Fruit fly (Drosophila melanogaster) whole organism, embryonic: ENCODE measurements around the gene sac.

ENCODE experiments used
- Awh ChIP-seq: fragments of 200-800 bp; sonication (Bioruptor generic); IDR thresholded peaks from 2 replicates; pipeline ENCODE4, ENCODE4 v1.3.6; 2022; ENCODE audit warnings: missing biosample characterization, missing genetic modification characterization
- CG10147 ChIP-seq: fragments of 200-800 bp; sonication (Bioruptor generic); optimal IDR thresholded peaks from 2 replicates; lab custom pipeline; 2019; ENCODE audit warnings: missing biosample characterization, mild to moderate bottlenecking, missing genetic modification characterization, moderate library complexity
- CG10431 ChIP-seq: fragments of 200-800 bp; sonication (Bioruptor generic); optimal IDR thresholded peaks from 3 replicates; lab custom pipeline; 2018; ENCODE audit warnings: missing biosample characterization, mild to moderate bottlenecking, missing genetic modification characterization
- CG10654 ChIP-seq: fragments of 200-800 bp; sonication (Bioruptor generic); optimal IDR thresholded peaks from 2 replicates; lab custom pipeline; 2016; ENCODE audit warnings: missing biosample characterization, missing genetic modification characterization
- CG11085 ChIP-seq: fragments of 200-800 bp; sonication (Bioruptor generic); IDR thresholded peaks from 2 replicates; pipeline ENCODE4 v1.3.6; 2022; ENCODE audit warnings: missing biosample characterization, missing genetic modification characterization
- CG12219 ChIP-seq: fragments of 200-800 bp; sonication (Bioruptor generic); optimal IDR thresholded peaks from 3 replicates; lab custom pipeline; 2018; ENCODE audit warnings: missing biosample characterization, mild to moderate bottlenecking, missing genetic modification characterization
- CG1233 ChIP-seq: fragments of 200-800 bp; sonication (Bioruptor generic); optimal IDR thresholded peaks from 4 replicates; lab custom pipeline; 2018; ENCODE audit warnings: missing biosample characterization, mild to moderate bottlenecking, missing genetic modification characterization
- CG1647 ChIP-seq: fragments of 200-800 bp; sonication (Bioruptor generic); optimal IDR thresholded peaks from 3 replicates; lab custom pipeline; 2016; ENCODE audit warnings: missing biosample characterization, missing genetic modification characterization
- CG18619 ChIP-seq: fragments of 200-800 bp; sonication (Bioruptor generic); optimal IDR thresholded peaks from 3 replicates; lab custom pipeline; 2017; ENCODE audit warnings: missing biosample characterization, mild to moderate bottlenecking, missing genetic modification characterization
- CG32532 ChIP-seq: fragments of 200-800 bp; sonication (Bioruptor generic); IDR thresholded peaks from 2 replicates; pipeline ENCODE4 v1.3.6; 2022; ENCODE audit warnings: missing biosample characterization, missing genetic modification characterization
- CG3995 ChIP-seq: fragments of 200-800 bp; sonication (Bioruptor generic); optimal IDR thresholded peaks from 3 replicates; lab custom pipeline; 2016; ENCODE audit warnings: missing biosample characterization, missing genetic modification characterization
- CG4360 ChIP-seq: fragments of 200-800 bp; sonication (Bioruptor generic); IDR thresholded peaks from 2 replicates; pipeline ENCODE4 v1.3.6; 2022; ENCODE audit warnings: missing biosample characterization, missing genetic modification characterization
- CG43689 ChIP-seq: fragments of 200-800 bp; sonication (Bioruptor generic); IDR thresholded peaks from 2 replicates; pipeline ENCODE4 v1.3.6; 2022; ENCODE audit warnings: missing biosample characterization, missing genetic modification characterization
- CG4820 ChIP-seq: fragments of 200-800 bp; sonication (Bioruptor generic); optimal IDR thresholded peaks from 3 replicates; lab custom pipeline; 2016; ENCODE audit warnings: missing biosample characterization, missing genetic modification characterization
- CG5245 ChIP-seq: fragments of 200-800 bp; sonication (Bioruptor generic); optimal IDR thresholded peaks from 3 replicates; lab custom pipeline; 2016; ENCODE audit warnings: missing biosample characterization, missing genetic modification characterization
- CG5953 ChIP-seq: fragments of 200-800 bp; sonication (Bioruptor generic); IDR thresholded peaks from 2 replicates; pipeline ENCODE4 v1.3.6; 2022; ENCODE audit warnings: missing biosample characterization, missing genetic modification characterization
- CG8089 ChIP-seq: fragments of 200-800 bp; sonication (Bioruptor generic); optimal IDR thresholded peaks from 3 replicates; lab custom pipeline; 2016; ENCODE audit warnings: missing biosample characterization, missing genetic modification characterization
- CG8765 ChIP-seq: fragments of 200-800 bp; sonication (Bioruptor generic); IDR thresholded peaks from 2 replicates; pipeline ENCODE4 v1.3.6; 2022; ENCODE audit warnings: missing biosample characterization, missing genetic modification characterization
- CG9727 ChIP-seq: fragments of 200-800 bp; sonication (Bioruptor generic); optimal IDR thresholded peaks from 3 replicates; lab custom pipeline; 2017; ENCODE audit warnings: missing biosample characterization, mild to moderate bottlenecking, missing genetic modification characterization
- D ChIP-seq, 2 experiments: fragments of 200-800 bp in 1 of 2; fragments of >200 bp in 1 of 2; sonication (Bioruptor generic) in 1 of 2; optimal IDR thresholded peaks; 2 replicates in 1 of 2; 3 replicates in 1 of 2; lab custom pipeline; 2017; ENCODE audit warnings: mild to moderate bottlenecking in 1 of 2, missing biosample characterization in 1 of 2, missing genetic modification characterization in 1 of 2, missing genetic modification reagents in 1 of 2
- Dip3 ChIP-seq: fragments of 200-800 bp; sonication (Bioruptor generic); optimal IDR thresholded peaks from 3 replicates; lab custom pipeline; 2016; ENCODE audit warnings: missing biosample characterization, missing genetic modification characterization
- Doc3 ChIP-seq: fragments of 200-800 bp; sonication (Bioruptor generic); IDR thresholded peaks from 3 replicates; pipeline ENCODE4 v1.3.6; 2022; ENCODE audit warnings: missing biosample characterization, missing genetic modification characterization; ENCODE audit not compliant: partially characterized antibody
- Kr ChIP-seq: fragments of 200-800 bp; sonication (Bioruptor generic); optimal IDR thresholded peaks from 2 replicates; lab custom pipeline; 2017; ENCODE audit warnings: missing biosample characterization, mild to moderate bottlenecking, missing genetic modification characterization
- MBD-R2 ChIP-seq: fragments of 200-800 bp; sonication (Bioruptor generic); IDR thresholded peaks from 2 replicates; pipeline ENCODE4 v1.3.6; 2022; ENCODE audit warnings: missing biosample characterization, missing genetic modification characterization
- Mrtf ChIP-seq: fragments of 200-800 bp; sonication (Bioruptor generic); IDR thresholded peaks from 3 replicates; pipeline ENCODE4 v1.3.6; 2022; ENCODE audit warnings: missing biosample characterization, missing genetic modification characterization
- PHDP ChIP-seq: fragments of 200-800 bp; sonication (Bioruptor generic); optimal IDR thresholded peaks from 3 replicates; lab custom pipeline; 2018; ENCODE audit warnings: missing biosample characterization, mild to moderate bottlenecking, missing genetic modification characterization, moderate library complexity
- Side ChIP-seq: fragments of 200-800 bp; sonication (Bioruptor generic); optimal IDR thresholded peaks from 2 replicates; lab custom pipeline; 2016; ENCODE audit warnings: missing biosample characterization, missing genetic modification characterization
- Spps ChIP-seq: fragments of 200-800 bp; sonication (Bioruptor generic); optimal IDR thresholded peaks from 2 replicates; lab custom pipeline; 2018; ENCODE audit warnings: missing biosample characterization, mild to moderate bottlenecking, missing genetic modification characterization
- Ssrp ChIP-seq: fragments of 200-800 bp; sonication (Bioruptor generic); optimal IDR thresholded peaks from 2 replicates; lab custom pipeline; 2018; ENCODE audit warnings: missing biosample characterization, mild to moderate bottlenecking, missing genetic modification characterization, moderate library complexity
- ab ChIP-seq: fragments of 200-800 bp; sonication (Bioruptor generic); optimal IDR thresholded peaks from 2 replicates; lab custom pipeline; 2016; ENCODE audit warnings: missing biosample characterization, missing genetic modification characterization
- aop ChIP-seq: fragments of 200-800 bp; sonication (Bioruptor generic); IDR thresholded peaks from 2 replicates; pipeline ENCODE4 v1.3.6; 2022; ENCODE audit warnings: missing biosample characterization, missing genetic modification characterization
- ash1 ChIP-seq: fragments of 200-800 bp; sonication (Bioruptor generic); optimal IDR thresholded peaks from 2 replicates; lab custom pipeline; 2018; ENCODE audit warnings: missing biosample characterization, mild to moderate bottlenecking, missing genetic modification characterization
- az2 ChIP-seq: fragments of 200-800 bp; sonication (Bioruptor generic); optimal IDR thresholded peaks from 3 replicates; lab custom pipeline; 2016; ENCODE audit warnings: missing biosample characterization, missing genetic modification characterization
- crol ChIP-seq: fragments of 200-800 bp; sonication (Bioruptor generic); IDR thresholded peaks from 2 replicates; pipeline ENCODE4 v1.3.6; 2022; ENCODE audit warnings: missing biosample characterization, missing genetic modification characterization
- crp ChIP-seq, 2 experiments: fragments of 200-800 bp; sonication (Bioruptor generic); optimal IDR thresholded peaks; 2 replicates in 1 of 2; 3 replicates in 1 of 2; lab custom pipeline; 2017; ENCODE audit warnings: missing biosample characterization in 2 of 2, missing genetic modification characterization in 2 of 2, mild to moderate bottlenecking in 1 of 2, moderate library complexity in 1 of 2
- dimm ChIP-seq: fragments of 200-800 bp; sonication (Bioruptor generic); IDR thresholded peaks from 2 replicates; pipeline ENCODE4 v1.3.6; 2022; ENCODE audit warnings: missing biosample characterization, missing genetic modification characterization
- dmrt99B ChIP-seq: fragments of 200-800 bp; sonication (Bioruptor generic); optimal IDR thresholded peaks from 2 replicates; lab custom pipeline; 2018; ENCODE audit warnings: missing biosample characterization, mild to moderate bottlenecking, missing genetic modification characterization, moderate library complexity
- dysf ChIP-seq: fragments of 200-800 bp; sonication (Bioruptor generic); IDR thresholded peaks from 3 replicates; pipeline ENCODE4 v1.3.6; 2022; ENCODE audit warnings: missing biosample characterization, missing genetic modification characterization
- eyg ChIP-seq: fragments of 200-800 bp; sonication (Bioruptor generic); optimal IDR thresholded peaks from 3 replicates; lab custom pipeline; 2016; ENCODE audit warnings: missing biosample characterization, missing genetic modification characterization
- gfzf ChIP-seq: fragments of 200-800 bp; sonication (Bioruptor generic); optimal IDR thresholded peaks from 2 replicates; lab custom pipeline; 2016; ENCODE audit warnings: missing biosample characterization, mild to moderate bottlenecking, missing genetic modification characterization, moderate library complexity
- mld ChIP-seq: fragments of 200-800 bp; sonication (Bioruptor generic); IDR thresholded peaks from 3 replicates; pipeline ENCODE4 v1.3.6; 2022; ENCODE audit warnings: missing biosample characterization, missing genetic modification characterization; ENCODE audit not compliant: partially characterized antibody
- nerfin-2 ChIP-seq: fragments of 200-800 bp; sonication (Bioruptor generic); IDR thresholded peaks from 2 replicates; pipeline ENCODE4 v1.3.6; 2022; ENCODE audit warnings: missing biosample characterization, missing genetic modification characterization; ENCODE audit not compliant: partially characterized antibody
- org-1 ChIP-seq: fragments of 200-800 bp; sonication (Bioruptor generic); optimal IDR thresholded peaks from 2 replicates; lab custom pipeline; 2017; ENCODE audit warnings: missing biosample characterization, missing genetic modification characterization
- prd ChIP-seq, 3 experiments: fragments of >200 bp in 2 of 3; fragments of 200-800 bp in 1 of 3; sonication (Bioruptor generic) in 1 of 3; optimal IDR thresholded peaks in 2 of 3; IDR thresholded peaks in 1 of 3; 2 replicates in 2 of 3; 3 replicates in 1 of 3; pipeline versions ENCODE4 v1.3.6 to Lab custom; 2017 to 2022; ENCODE audit warnings: missing biosample characterization in 1 of 3, missing genetic modification characterization in 1 of 3
- repo ChIP-seq: fragments of 200-800 bp; sonication (Bioruptor generic); optimal IDR thresholded peaks from 2 replicates; lab custom pipeline; 2016; ENCODE audit warnings: missing biosample characterization, missing genetic modification characterization
- sisA ChIP-seq: fragments of 200-800 bp; sonication (Bioruptor generic); IDR thresholded peaks from 2 replicates; pipeline ENCODE4 v1.3.6; 2022; ENCODE audit warnings: missing biosample characterization, missing genetic modification characterization
- so ChIP-seq: fragments of 200-800 bp; sonication (Bioruptor generic); IDR thresholded peaks from 3 replicates; pipeline ENCODE4 v1.3.6; 2022; ENCODE audit warnings: missing biosample characterization, missing genetic modification characterization
- wdn ChIP-seq: fragments of 200-800 bp; sonication (Bioruptor generic); IDR thresholded peaks from 2 replicates; pipeline ENCODE4 v1.3.6; 2022; ENCODE audit warnings: missing biosample characterization, missing genetic modification characterization
- wek ChIP-seq: fragments of 200-800 bp; sonication (Bioruptor generic); optimal IDR thresholded peaks from 3 replicates; lab custom pipeline; 2018; ENCODE audit warnings: missing biosample characterization, mild to moderate bottlenecking, missing genetic modification characterization, moderate library complexity

sac gene

DNA sequence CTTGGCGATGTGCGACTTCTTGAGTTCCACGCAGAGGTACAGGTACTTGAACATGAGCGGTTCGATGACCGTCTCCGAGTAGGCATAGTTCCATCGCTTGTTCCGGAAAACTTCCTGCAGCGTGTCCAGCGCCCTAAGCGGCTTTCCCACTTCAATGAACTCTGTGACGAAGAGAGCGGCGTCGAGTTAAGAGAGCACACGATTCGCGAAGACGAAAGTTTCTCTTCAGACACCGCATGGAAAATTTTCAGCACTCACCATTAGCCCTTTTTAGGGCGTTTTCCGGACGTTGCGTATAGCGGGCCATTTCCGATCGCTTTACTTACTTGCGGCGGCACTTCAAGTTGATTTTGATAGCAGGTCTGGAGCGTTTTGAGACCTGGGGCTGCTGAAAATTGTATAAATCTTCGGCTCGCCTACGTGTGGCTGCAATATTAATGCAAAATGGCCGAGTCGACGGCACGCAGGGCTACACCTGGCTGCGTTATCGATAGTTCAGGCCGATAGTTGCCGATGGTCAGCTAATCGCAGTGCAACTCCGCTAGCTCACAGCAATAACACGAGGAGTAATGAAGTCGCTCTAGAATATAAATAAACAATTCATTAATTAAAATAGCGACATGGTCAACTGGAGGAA lies 47.1 kb upstream of the sac start, which contains the start of the genes eIF3a and CG1074 (continued):
- TF ChIP-seq MBD-R2 (GFP tag; lab: Robert Waterston, UW) (peak; percentile 96), Awh (GFP tag; lab: Robert Waterston, UW) (peak; percentile 32; the same call in 1 of the 2 replicates), nerfin-2 (GFP tag; lab: Robert Waterston, UW) (peak; percentile 94), CG10431 (GFP tag; lab: Kevin White, UChicago) (peak; percentile 67), CG4360 (GFP tag; lab: Robert Waterston, UW) (no peak), CG18619 (GFP tag; lab: Kevin White, UChicago) (peak; percentile 70), CG8089 (peak; percentile 73), wek (GFP tag; lab: Kevin White, UChicago) (peak; percentile 65), Kr (GFP tag; lab: Kevin White, UChicago) (no peak), CG10147 (GFP tag; lab: Kevin White, UChicago) (peak; percentile 44), PHDP (tag; lab: Kevin White, UChicago) (peak; percentile 49), Ssrp (peak; percentile 13), eyg (GFP tag; lab: Kevin White, UChicago) (peak; percentile 45), CG11085 (GFP tag; lab: Robert Waterston, UW) (peak; percentile 63; the same call in 1 of the 2 replicates), Spps (tag; lab: Kevin White, UChicago) (peak; percentile 30), CG8765 (GFP tag; lab: Robert Waterston, UW) (no peak), CG4820 (GFP tag; lab: Kevin White, UChicago) (no peak), dysf (GFP tag; lab: Robert Waterston, UW) (peak; percentile 40; the same call in 1 of the 3 replicates), org-1 (GFP tag; lab: Kevin White, UChicago) (no peak), ab (GFP tag; lab: Kevin White, UChicago) (no peak), CG32532 (GFP tag; lab: Robert Waterston, UW) (peak; percentile 80), CG10654 (GFP tag; lab: Kevin White, UChicago) (peak; percentile 40), CG9727 (GFP tag; lab: Kevin White, UChicago) (peak; percentile 78), az2 (GFP tag; lab: Kevin White, UChicago) (peak; percentile 30), CG43689 (GFP tag; lab: Robert Waterston, UW) (no peak), D (optimal IDR thresholded peaks at IDR 0.05; lab: Kevin White, UChicago) (no peak), D (GFP tag; optimal IDR thresholded peaks at IDR 0.05; lab: Kevin White, UChicago) (no peak), dmrt99B (tag; lab: Kevin White, UChicago) (no peak), CG5953 (GFP tag; lab: Robert Waterston, UW) (no peak), CG5245 (GFP tag; lab: Kevin White, UChicago) (peak; percentile 35), gfzf (GFP tag; lab: Kevin White, UChicago) (peak; percentile 51), ash1 (peak; percentile 78), Doc3 (GFP tag; lab: Robert Waterston, UW) (peak; percentile 86), Dip3 (GFP tag; lab: Kevin White, UChicago) (peak; percentile 59), sisA (no peak), CG3995 (GFP tag; lab: Kevin White, UChicago) (peak; percentile 76), aop (no peak), prd (optimal IDR thresholded peaks at IDR 0.05; lab: Kevin White, UChicago) (no peak), prd (GFP tag; IDR thresholded peaks at IDR 0.05; lab: Robert Waterston, UW) (peak; percentile 41; the same call in 2 of the 3 replicates), CG12219 (GFP tag; lab: Kevin White, UChicago) (peak; percentile 35), Side (GFP tag; lab: Kevin White, UChicago) (peak; percentile 73), repo (GFP tag; lab: Kevin White, UChicago) (peak; percentile 62), CG1233 (GFP tag; lab: Kevin White, UChicago) (peak; percentile 52), dimm (GFP tag; lab: Robert Waterston, UW) (0 out of 2 replicates have a peak, but pooled peaks have one; percentile 19), mld (GFP tag; lab: Robert Waterston, UW) (peak; percentile 96), Mrtf (no peak; the same call in 2 of the 3 replicates), wdn (GFP tag; lab: Robert Waterston, UW) (no peak), so (GFP tag; lab: Robert Waterston, UW) (peak; percentile 25; the same call in 1 of the 3 replicates), CG1647 (GFP tag; lab: Kevin White, UChicago) (peak; percentile 47), crol (GFP tag; lab: Robert Waterston, UW) (no peak), crp (GFP tag; optimal IDR thresholded peaks at IDR 0.05; lab: Kevin White, UChicago) (peak in 1 of 2 experiments; percentile 59)
